Worm (Caenorhabditis elegans) whole organism, late embryonic: ENCODE measurements around the gene erd-2.2.

Source experiments
- C08G9.2 ChIP-seq: sonication (generic microtip); optimal IDR thresholded peaks from 2 replicates; lab custom pipeline; 2016; ENCODE audit warnings: mild to moderate bottlenecking, missing genetic modification characterization, moderate library complexity, missing compliant biosample characterization
- C38D4.7 ChIP-seq: fragments of 200-800 bp; sonication (Bioruptor generic); optimal IDR thresholded peaks from 2 replicates; lab custom pipeline; 2018; ENCODE audit warnings: mild to moderate bottlenecking, missing genetic modification characterization, moderate library complexity, missing compliant biosample characterization
- F13H6.1 ChIP-seq: sonication (generic microtip); optimal IDR thresholded peaks from 2 replicates; lab custom pipeline; 2016; ENCODE audit warnings: missing genetic modification characterization, missing compliant biosample characterization
- K09A11.1 ChIP-seq: sonication (generic microtip); optimal IDR thresholded peaks from 2 replicates; lab custom pipeline; 2017; ENCODE audit warnings: antibody characterized with exemption, mild to moderate bottlenecking, missing genetic modification characterization, missing compliant biosample characterization; ENCODE audit not compliant: insufficient read depth
- T23F11.4 ChIP-seq: fragments of 200-800 bp; sonication (Bioruptor generic); optimal IDR thresholded peaks from 2 replicates; lab custom pipeline; 2018; ENCODE audit warnings: mild to moderate bottlenecking, missing genetic modification characterization, missing compliant biosample characterization
- ama-1 ChIP-seq: fragments of 150-350 bp; optimal IDR thresholded peaks from 2 replicates; lab custom pipeline; 2014
- ceh-18 ChIP-seq: sonication (generic microtip); optimal IDR thresholded peaks from 2 replicates; lab custom pipeline; 2016; ENCODE audit warnings: missing genetic modification characterization, missing compliant biosample characterization
- ceh-19 ChIP-seq: fragments of 200-800 bp; sonication (Bioruptor generic); optimal IDR thresholded peaks from 2 replicates; lab custom pipeline; 2018; ENCODE audit warnings: mild to moderate bottlenecking, missing genetic modification characterization, missing compliant biosample characterization
- ceh-2 ChIP-seq: sonication (generic microtip); optimal IDR thresholded peaks from 2 replicates; lab custom pipeline; 2016; ENCODE audit warnings: missing genotype, missing genetic modification characterization, missing compliant biosample characterization
- ceh-22 ChIP-seq: sonication (generic microtip); optimal IDR thresholded peaks from 2 replicates; lab custom pipeline; 2017; ENCODE audit warnings: missing biosample characterization, missing genetic modification characterization
- ceh-30 ChIP-seq: fragments of 150-350 bp; optimal IDR thresholded peaks from 2 replicates; lab custom pipeline; 2014; ENCODE audit warnings: missing biosample characterization, missing genetic modification characterization
- ceh-31 ChIP-seq: sonication (generic microtip); optimal IDR thresholded peaks from 2 replicates; lab custom pipeline; 2016; ENCODE audit warnings: missing genetic modification characterization, missing compliant biosample characterization
- ceh-34 ChIP-seq: sonication (generic microtip); optimal IDR thresholded peaks from 2 replicates; lab custom pipeline; 2016; ENCODE audit warnings: mild to moderate bottlenecking, missing genetic modification characterization, missing compliant biosample characterization
- dmd-4 ChIP-seq: sonication (generic microtip); optimal IDR thresholded peaks from 2 replicates; lab custom pipeline; 2016; ENCODE audit warnings: borderline replicate concordance, missing genetic modification characterization, missing compliant biosample characterization
- dve-1 ChIP-seq: sonication (generic microtip); optimal IDR thresholded peaks from 2 replicates; lab custom pipeline; 2017; ENCODE audit warnings: antibody characterized with exemption, mild to moderate bottlenecking, missing genetic modification characterization, missing compliant biosample characterization
- elt-2 ChIP-seq: sonication (generic microtip); optimal IDR thresholded peaks from 2 replicates; lab custom pipeline; 2016; ENCODE audit warnings: missing genetic modification reagents, missing genetic modification characterization, missing compliant biosample characterization
- elt-4 ChIP-seq: sonication (generic microtip); optimal IDR thresholded peaks from 2 replicates; lab custom pipeline; 2016; ENCODE audit warnings: missing genetic modification characterization, missing compliant biosample characterization
- ets-4 ChIP-seq: sonication (generic microtip); optimal IDR thresholded peaks from 2 replicates; lab custom pipeline; 2016; ENCODE audit warnings: missing genetic modification characterization, missing compliant biosample characterization
- eyg-1 ChIP-seq: sonication (generic microtip); optimal IDR thresholded peaks from 2 replicates; lab custom pipeline; 2016; ENCODE audit warnings: missing genotype, missing genetic modification characterization, missing compliant biosample characterization
- fax-1 ChIP-seq: sonication (generic microtip); optimal IDR thresholded peaks from 2 replicates; lab custom pipeline; 2016; ENCODE audit warnings: missing genotype, missing genetic modification characterization, missing compliant biosample characterization
- fkh-6 ChIP-seq: sonication (generic microtip); optimal IDR thresholded peaks from 2 replicates; lab custom pipeline; 2016; ENCODE audit warnings: missing genetic modification characterization, missing compliant biosample characterization
- hlh-6 ChIP-seq: sonication (generic microtip); optimal IDR thresholded peaks from 2 replicates; lab custom pipeline; 2016; ENCODE audit warnings: missing genotype, missing genetic modification characterization, missing compliant biosample characterization
- hlh-8 ChIP-seq: sonication (generic microtip); optimal IDR thresholded peaks from 2 replicates; lab custom pipeline; 2016; ENCODE audit warnings: missing genotype, missing genetic modification characterization, missing compliant biosample characterization
- lim-6 ChIP-seq: sonication (generic microtip); optimal IDR thresholded peaks from 2 replicates; lab custom pipeline; 2016; ENCODE audit warnings: missing genetic modification characterization, missing compliant biosample characterization
- lin-11 ChIP-seq: fragments of 200-800 bp; sonication (Bioruptor generic); optimal IDR thresholded peaks from 2 replicates; lab custom pipeline; 2018; ENCODE audit warnings: mild to moderate bottlenecking, missing genetic modification characterization, missing compliant biosample characterization
- madf-2 ChIP-seq: sonication (generic microtip); optimal IDR thresholded peaks from 2 replicates; lab custom pipeline; 2017; ENCODE audit warnings: missing genetic modification characterization, missing compliant biosample characterization
- nfya-1 ChIP-seq: sonication (generic microtip); optimal IDR thresholded peaks from 2 replicates; lab custom pipeline; 2017; ENCODE audit warnings: missing genetic modification characterization, mild to moderate bottlenecking, missing compliant biosample characterization, antibody characterized with exemption, moderate library complexity
- npax-4 ChIP-seq: sonication (generic microtip); optimal IDR thresholded peaks from 2 replicates; lab custom pipeline; 2016; ENCODE audit warnings: missing genetic modification characterization, missing compliant biosample characterization
- pag-3 ChIP-seq: sonication (generic microtip); optimal IDR thresholded peaks from 2 replicates; lab custom pipeline; 2016; ENCODE audit warnings: missing compliant biosample characterization, missing genetic modification characterization, borderline replicate concordance
- pat-9 ChIP-seq: fragments of 200-800 bp; sonication (Bioruptor generic); optimal IDR thresholded peaks from 2 replicates; lab custom pipeline; 2018; ENCODE audit warnings: mild to moderate bottlenecking, missing genetic modification characterization, moderate library complexity, missing compliant biosample characterization
- pax-1 ChIP-seq: fragments of 150-350 bp; optimal IDR thresholded peaks from 2 replicates; lab custom pipeline; 2014; ENCODE audit warnings: missing biosample characterization, missing genetic modification characterization
- pha-2 ChIP-seq: sonication (generic microtip); optimal IDR thresholded peaks from 2 replicates; lab custom pipeline; 2017; ENCODE audit warnings: mild to moderate bottlenecking, missing genetic modification characterization, missing compliant biosample characterization
- pqm-1 ChIP-seq: sonication (generic microtip); optimal IDR thresholded peaks from 2 replicates; lab custom pipeline; 2016; ENCODE audit warnings: missing genetic modification characterization, missing compliant biosample characterization
- ref-2 ChIP-seq: sonication (generic microtip); optimal IDR thresholded peaks from 2 replicates; lab custom pipeline; 2016; ENCODE audit warnings: missing genetic modification characterization, missing compliant biosample characterization
- rnt-1 ChIP-seq: sonication (generic microtip); optimal IDR thresholded peaks from 2 replicates; lab custom pipeline; 2016; ENCODE audit warnings: missing genetic modification characterization, missing compliant biosample characterization
- sdc-2 ChIP-seq: sonication (generic microtip); optimal IDR thresholded peaks from 2 replicates; lab custom pipeline; 2016; ENCODE audit warnings: missing genotype, missing genetic modification characterization, missing compliant biosample characterization
- sox-2 ChIP-seq: fragments of 200-800 bp; sonication (Bioruptor generic); IDR thresholded peaks from 2 replicates; pipeline ENCODE4 v1.3.6; 2022; ENCODE audit warnings: missing genetic modification reagents, missing genetic modification characterization, missing compliant biosample characterization
- syd-9 ChIP-seq: sonication (generic microtip); optimal IDR thresholded peaks from 2 replicates; lab custom pipeline; 2016; ENCODE audit warnings: mild to moderate bottlenecking, missing genetic modification characterization, moderate library complexity, missing compliant biosample characterization
- tbx-2 ChIP-seq: sonication (generic microtip); optimal IDR thresholded peaks from 2 replicates; lab custom pipeline; 2016; ENCODE audit warnings: missing genetic modification characterization, missing compliant biosample characterization
- tbx-7 ChIP-seq: sonication (generic microtip); optimal IDR thresholded peaks from 2 replicates; lab custom pipeline; 2016; ENCODE audit warnings: missing genotype, missing genetic modification characterization, missing compliant biosample characterization
- ttx-3 ChIP-seq: sonication (generic microtip); optimal IDR thresholded peaks from 2 replicates; lab custom pipeline; 2016; ENCODE audit warnings: missing genetic modification reagents, missing genetic modification characterization, missing compliant biosample characterization
- unc-3 ChIP-seq, 2 experiments: fragments of 200-800 bp in 1 of 2; sonication (Bioruptor generic) in 1 of 2; sonication (generic microtip) in 1 of 2; conservative IDR thresholded peaks in 1 of 2; optimal IDR thresholded peaks in 1 of 2; 2 replicates each; pipeline versions ENCODE4 v1.3.6 to Lab custom; 2016 to 2022; ENCODE audit warnings: missing compliant biosample characterization in 2 of 2, missing genetic modification characterization in 2 of 2, missing genetic modification reagents in 1 of 2
- unc-42 ChIP-seq: sonication (generic microtip); optimal IDR thresholded peaks from 2 replicates; lab custom pipeline; 2016; ENCODE audit warnings: missing genotype, missing genetic modification characterization, missing compliant biosample characterization
- unc-55 ChIP-seq: sonication (generic microtip); optimal IDR thresholded peaks from 2 replicates; lab custom pipeline; 2017; ENCODE audit warnings: missing biosample characterization, missing genetic modification reagents, missing genetic modification characterization
- unc-86 ChIP-seq: sonication (generic microtip); optimal IDR thresholded peaks from 2 replicates; lab custom pipeline; 2016; ENCODE audit warnings: missing genetic modification characterization, missing compliant biosample characterization
- zip-5 ChIP-seq: sonication (generic microtip); optimal IDR thresholded peaks from 2 replicates; lab custom pipeline; 2016; ENCODE audit warnings: missing genetic modification characterization, missing compliant biosample characterization
- ztf-16 ChIP-seq: sonication (generic microtip); optimal IDR thresholded peaks from 2 replicates; lab custom pipeline; 2017; ENCODE audit warnings: missing genetic modification characterization, missing compliant biosample characterization

Gene erd-2.2

ce11 chrIII:5868401-5868800, 38.4 kb upstream of the erd-2.2 start, which contains the start of gene eng-1:
eng-1 (minus strand) TSS chrIII:5868501.
- TF ChIP-seq pha-2 (tag; lab: Kevin White, UChicago): no peak
- TF ChIP-seq ceh-31: no peak
- TF ChIP-seq rnt-1 (tag; lab: Kevin White, UChicago): no peak
- TF ChIP-seq madf-2: no peak
- TF ChIP-seq hlh-6 (tag; lab: Kevin White, UChicago): no peak
- no peak for TF ChIP-seq ref-2 (tag; lab: Kevin White, UChicago)
- TF ChIP-seq T23F11.4: no peak
- no peak for TF ChIP-seq eyg-1 (tag; lab: Kevin White, UChicago)
- TF ChIP-seq ztf-16: no peak
- TF ChIP-seq elt-4 (tag; lab: Kevin White, UChicago): no peak
- no peak for TF ChIP-seq elt-2
- no peak for TF ChIP-seq C38D4.7
- TF ChIP-seq pax-1 (tag; lab: Kevin White, UChicago): no peak
- no peak for TF ChIP-seq ceh-22 (tag; lab: Kevin White, UChicago)
- no peak for TF ChIP-seq pat-9
- TF ChIP-seq ceh-30: no peak
- no peak for TF ChIP-seq syd-9 (tag; lab: Kevin White, UChicago)
- TF ChIP-seq lin-11 (tag; lab: Kevin White, UChicago): no peak
- TF ChIP-seq ets-4 (tag; lab: Kevin White, UChicago): no peak
- TF ChIP-seq pqm-1 (tag; lab: Kevin White, UChicago): no peak

ce11 chrIII:5869429-5869828, 37.4 kb upstream of the erd-2.2 start, which contains the start of gene F01F1.15:
F01F1.15 (minus strand) TSS chrIII:5869529.
- TF ChIP-seq dmd-4 (tag; lab: Kevin White, UChicago) (no peak), unc-86 (tag; lab: Kevin White, UChicago) (no peak), madf-2 (no peak), npax-4 (tag; lab: Kevin White, UChicago) (no peak), pqm-1 (tag; lab: Kevin White, UChicago) (no peak), ceh-34 (no peak), K09A11.1 (tag; lab: Kevin White, UChicago) (no peak), ttx-3 (tag; lab: Kevin White, UChicago) (no peak), C08G9.2 (tag; lab: Kevin White, UChicago) (no peak)

- TF ChIP-seq pat-9 (no peak), nfya-1 (tag; lab: Kevin White, UChicago) (peak; percentile 7), unc-55 (no peak), ceh-30 (no peak), sox-2 (GFP tag; lab: Robert Waterston, UW) (no peak), dve-1 (no peak), T23F11.4 (no peak), F13H6.1 (tag; lab: Kevin White, UChicago) (peak; percentile 19), unc-42 (tag; lab: Kevin White, UChicago) (peak; percentile 50), ceh-19 (no peak), npax-4 (tag; lab: Kevin White, UChicago) (no peak), pax-1 (tag; lab: Kevin White, UChicago) (peak; percentile 14), ceh-18 (tag; lab: Kevin White, UChicago) (no peak), sdc-2 (tag; lab: Kevin White, UChicago) (no peak), ama-1 (lab: Kevin White, UChicago) (no peak), fax-1 (tag; lab: Kevin White, UChicago) (peak; percentile 53), ceh-34 (peak; percentile 37), pha-2 (tag; lab: Kevin White, UChicago) (no peak), lim-6 (tag; lab: Kevin White, UChicago) (no peak), ref-2 (tag; lab: Kevin White, UChicago) (peak; percentile 62), dmd-4 (tag; lab: Kevin White, UChicago) (no peak), tbx-2 (tag; lab: Kevin White, UChicago) (peak; percentile 85), fkh-6 (tag; lab: Kevin White, UChicago) (no peak), zip-5 (tag; lab: Kevin White, UChicago) (peak; percentile 38), ceh-31 (peak; percentile 89), ztf-16 (no peak), ets-4 (tag; lab: Kevin White, UChicago) (peak; percentile 99), unc-3 (GFP tag; conservative IDR thresholded peaks at IDR 0.05; lab: Robert Waterston, UW) (no peak), unc-3 (tag; optimal IDR thresholded peaks at IDR 0.05; lab: Kevin White, UChicago) (no peak), elt-2 (peak; percentile 38), pqm-1 (tag; lab: Kevin White, UChicago) (no peak), pag-3 (tag; lab: Kevin White, UChicago) (no peak), hlh-8 (tag; lab: Kevin White, UChicago) (no peak), tbx-7 (tag; lab: Kevin White, UChicago) (peak; percentile 64), C08G9.2 (tag; lab: Kevin White, UChicago) (peak; percentile 86), ceh-2 (tag; lab: Kevin White, UChicago) (peak; percentile 80)
These were observed 35.1 kb upstream of the erd-2.2 start, which contains the start of the genes F01F1.11 and F01F1.3 for ce11 chrIII:5871760-5872159. F01F1.11 (minus strand) TSS chrIII:5871877. F01F1.3 (plus strand) TSS chrIII:5871938.
